Fruit fly (Drosophila melanogaster) whole organism, pupa: ENCODE data around the gene CG46465.

ENCODE experiments used
- CG10348 ChIP-seq: fragments of 200-800 bp; sonication (Bioruptor generic); IDR thresholded peaks from 2 replicates; pipeline ENCODE4 v1.3.6; 2022; ENCODE audit warnings: missing biosample characterization, missing genetic modification characterization
- CG12605 ChIP-seq: fragments of 200-800 bp; sonication (Bioruptor generic); IDR thresholded peaks from 2 replicates; pipeline ENCODE4 v1.3.6; 2022; ENCODE audit warnings: missing biosample characterization, missing genetic modification characterization
- CG13204 ChIP-seq: fragments of 200-800 bp; sonication (Bioruptor generic); optimal IDR thresholded peaks from 2 replicates; lab custom pipeline; 2018; ENCODE audit warnings: missing biosample characterization, mild to moderate bottlenecking, missing genetic modification characterization, moderate library complexity
- CG14655 ChIP-seq: fragments of 200-800 bp; sonication (Bioruptor generic); optimal IDR thresholded peaks from 3 replicates; lab custom pipeline; 2017; ENCODE audit warnings: mild to moderate bottlenecking, missing biosample characterization, missing genetic modification reagents, missing genetic modification characterization
- CG15710 ChIP-seq: fragments of 200-800 bp; sonication (Bioruptor generic); optimal IDR thresholded peaks from 2 replicates; lab custom pipeline; 2018; ENCODE audit warnings: missing biosample characterization, mild to moderate bottlenecking, missing genetic modification characterization, moderate library complexity
- CG17806 ChIP-seq: fragments of 200-800 bp; sonication (Bioruptor generic); optimal IDR thresholded peaks from 2 replicates; lab custom pipeline; 2018; ENCODE audit warnings: missing biosample characterization, mild to moderate bottlenecking, missing genetic modification characterization, moderate library complexity
- CG32121 ChIP-seq: fragments of 200-800 bp; sonication (Bioruptor generic); IDR thresholded peaks from 2 replicates; pipeline ENCODE4 v1.3.6; 2022; ENCODE audit warnings: missing biosample characterization, missing genetic modification characterization
- CG34367 ChIP-seq: fragments of 200-800 bp; sonication (Bioruptor generic); optimal IDR thresholded peaks from 2 replicates; lab custom pipeline; 2018; ENCODE audit warnings: missing biosample characterization, mild to moderate bottlenecking, missing genetic modification characterization
- CG4496 ChIP-seq: fragments of 200-800 bp; sonication (Bioruptor generic); IDR thresholded peaks from 3 replicates; pipeline ENCODE4 v1.3.6; 2022; ENCODE audit warnings: missing biosample characterization, missing genetic modification characterization
- CG8159 ChIP-seq: fragments of 200-800 bp; sonication (Bioruptor generic); optimal IDR thresholded peaks from 3 replicates; lab custom pipeline; 2018; ENCODE audit warnings: missing biosample characterization, mild to moderate bottlenecking, missing genetic modification characterization, moderate library complexity
- CG8301 ChIP-seq: fragments of 200-800 bp; sonication (Bioruptor generic); optimal IDR thresholded peaks from 2 replicates; lab custom pipeline; 2018; ENCODE audit warnings: missing biosample characterization, mild to moderate bottlenecking, missing genetic modification characterization
- CG9948 ChIP-seq: fragments of 200-800 bp; sonication (Bioruptor generic); optimal IDR thresholded peaks from 2 replicates; lab custom pipeline; 2018; ENCODE audit warnings: missing biosample characterization, mild to moderate bottlenecking, missing genetic modification characterization, moderate library complexity
- D1 ChIP-seq: fragments of 200-800 bp; sonication (Bioruptor generic); optimal IDR thresholded peaks from 2 replicates; lab custom pipeline; 2018; ENCODE audit warnings: missing biosample characterization, mild to moderate bottlenecking, missing genetic modification characterization, moderate library complexity
- EcR ChIP-seq: fragments of 200-800 bp; sonication (Bioruptor generic); optimal IDR thresholded peaks from 3 replicates; lab custom pipeline; 2019; ENCODE audit warnings: missing biosample characterization, missing genetic modification characterization, mild to moderate bottlenecking, moderate library complexity, missing genetic modification reagents
- Ets98B ChIP-seq: fragments of 200-800 bp; sonication (Bioruptor generic); IDR thresholded peaks from 2 replicates; pipeline ENCODE4 v1.3.6; 2022; ENCODE audit warnings: missing biosample characterization, missing genetic modification characterization
- Pif1A ChIP-seq: fragments of 200-800 bp; sonication (Bioruptor generic); optimal IDR thresholded peaks from 3 replicates; lab custom pipeline; 2016; ENCODE audit warnings: missing biosample characterization, missing genetic modification characterization
- Pif1B ChIP-seq: fragments of 200-800 bp; sonication (Bioruptor generic); optimal IDR thresholded peaks from 3 replicates; lab custom pipeline; 2016; ENCODE audit warnings: missing biosample characterization, missing genetic modification characterization
- Snoo ChIP-seq: fragments of 200-800 bp; sonication (Bioruptor generic); optimal IDR thresholded peaks from 3 replicates; lab custom pipeline; 2017; ENCODE audit warnings: missing biosample characterization, mild to moderate bottlenecking, missing genetic modification characterization, inconsistent platforms
- fd96Ca ChIP-seq: fragments of 200-800 bp; sonication (Bioruptor generic); IDR thresholded peaks from 3 replicates; pipeline ENCODE4 v1.3.6; 2022; ENCODE audit warnings: missing biosample characterization, missing genetic modification characterization
- gl ChIP-seq: fragments of 200-800 bp; sonication (Bioruptor generic); optimal IDR thresholded peaks from 2 replicates; lab custom pipeline; 2018; ENCODE audit warnings: missing biosample characterization, mild to moderate bottlenecking, missing genetic modification characterization
- rn ChIP-seq: fragments of 200-800 bp; sonication (Bioruptor generic); IDR thresholded peaks from 2 replicates; pipeline ENCODE4 v1.3.6; 2022; ENCODE audit warnings: missing biosample characterization, missing genetic modification characterization

The CG46465 gene

dm6 chr2L:18953512-18954254, 38.6 kb upstream of the CG46465 start:
- TF ChIP-seq CG34367 (tag; lab: Kevin White, UChicago) (no peak), CG14655 (GFP tag; lab: Kevin White, UChicago) (peak; percentile 2), EcR (GFP tag; lab: Kevin White, UChicago) (peak; percentile 67), fd96Ca (no peak)
- TF ChIP-seq, all 21 proteins: peak for 2

- no peak for TF ChIP-seq CG4496
- TF ChIP-seq CG17806: no peak
- peak; percentile 21; the same call in 1 of the 2 replicates for TF ChIP-seq Ets98B (GFP tag; lab: Robert Waterston, UW)
- no peak for TF ChIP-seq rn
- TF ChIP-seq CG12605: 0 out of 2 replicates have a peak, but pooled peaks have one; percentile 26
- no peak for TF ChIP-seq CG10348 (GFP tag; lab: Robert Waterston, UW)
- no peak for TF ChIP-seq D1
- TF ChIP-seq gl (tag; lab: Kevin White, UChicago): peak; percentile 32
- TF ChIP-seq CG32121 (GFP tag; lab: Robert Waterston, UW): no peak; the same call in 1 of the 2 replicates
- TF ChIP-seq Pif1B (GFP tag; lab: Kevin White, UChicago): peak; percentile 12
- no peak for TF ChIP-seq CG9948 (tag; lab: Kevin White, UChicago)
- no peak for TF ChIP-seq CG15710 (tag; lab: Kevin White, UChicago)
- peak; percentile 57 for TF ChIP-seq EcR (GFP tag; lab: Kevin White, UChicago)
These were observed 38.0 kb upstream of the CG46465 start, which contains the start of gene CG10621 for dm6 chr2L:18954255-18954715. Gene CG10621, minus strand, starts transcription at chr2L:18954431.

DNA sequence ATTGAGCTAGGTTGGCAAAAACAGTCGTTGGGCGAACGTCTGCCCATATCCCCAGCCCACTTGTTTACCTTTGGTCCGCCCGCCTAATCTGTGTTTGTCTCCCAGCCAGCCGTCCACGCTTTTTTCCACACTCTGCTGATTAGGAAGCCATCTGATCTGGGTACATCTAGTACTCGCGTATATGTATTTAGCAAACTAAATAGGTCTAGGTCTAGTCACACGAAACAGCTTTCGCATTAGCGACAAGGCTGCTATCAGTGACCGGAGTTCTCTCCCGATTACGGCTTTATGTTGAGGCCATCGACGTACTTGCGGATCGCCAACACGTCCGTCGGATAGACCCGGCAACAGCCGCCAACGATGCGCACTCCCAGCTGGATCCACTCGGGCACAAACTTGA, 36.6 kb upstream of the CG46465 start:
- TF ChIP-seq Pif1B (GFP tag; lab: Kevin White, UChicago) (no peak), gl (tag; lab: Kevin White, UChicago) (no peak), fd96Ca (no peak), CG13204 (GFP tag; lab: Kevin White, UChicago) (no peak), Pif1A (GFP tag; lab: Kevin White, UChicago) (no peak), CG8159 (no peak), EcR (GFP tag; lab: Kevin White, UChicago) (no peak), Ets98B (GFP tag; lab: Robert Waterston, UW) (no peak)

- peak; percentile 59 for TF ChIP-seq D1
- no peak for TF ChIP-seq CG10348 (GFP tag; lab: Robert Waterston, UW)
- no peak; the same call in 1 of the 3 replicates for TF ChIP-seq fd96Ca
- peak; percentile 90 for TF ChIP-seq EcR (GFP tag; lab: Kevin White, UChicago)
- peak; percentile 79 for TF ChIP-seq CG8301 (tag; lab: Kevin White, UChicago)
- TF ChIP-seq gl (tag; lab: Kevin White, UChicago): peak; percentile 73
- TF ChIP-seq Pif1B (GFP tag; lab: Kevin White, UChicago): peak; percentile 85
- no peak for TF ChIP-seq CG13204 (GFP tag; lab: Kevin White, UChicago)
- TF ChIP-seq CG9948 (tag; lab: Kevin White, UChicago): peak; percentile 77
- TF ChIP-seq CG34367 (tag; lab: Kevin White, UChicago): peak; percentile 78
- peak; percentile 85 for TF ChIP-seq CG14655 (GFP tag; lab: Kevin White, UChicago)
- peak; percentile 76 for TF ChIP-seq CG12605
- TF ChIP-seq CG32121 (GFP tag; lab: Robert Waterston, UW): peak; percentile 86
- TF ChIP-seq CG8159: peak; percentile 91
- peak; percentile 89 for TF ChIP-seq CG15710 (tag; lab: Kevin White, UChicago)
- peak; percentile 85 for TF ChIP-seq Ets98B (GFP tag; lab: Robert Waterston, UW)
- TF ChIP-seq Snoo (tag; lab: Kevin White, UChicago): peak; percentile 88
- TF ChIP-seq CG4496: peak; percentile 90
- peak; percentile 87 for TF ChIP-seq CG17806
- peak; percentile 82 for TF ChIP-seq Pif1A (GFP tag; lab: Kevin White, UChicago)
- TF ChIP-seq rn: peak; percentile 69; the same call in 1 of the 2 replicates
These were observed 35.1 kb upstream of the CG46465 start, which contains the start of gene Bhmt for dm6 chr2L:18957142-18957674. Gene Bhmt, minus strand, starts transcription at chr2L:18957311.

- TF ChIP-seq Pif1B (GFP tag; lab: Kevin White, UChicago): no peak
- peak; percentile 4 for TF ChIP-seq CG9948 (tag; lab: Kevin White, UChicago)
- no peak for TF ChIP-seq CG14655 (GFP tag; lab: Kevin White, UChicago)
- no peak for TF ChIP-seq gl (tag; lab: Kevin White, UChicago)
- no peak for TF ChIP-seq CG13204 (GFP tag; lab: Kevin White, UChicago)
- TF ChIP-seq CG12605: no peak
- TF ChIP-seq D1: no peak
- no peak for TF ChIP-seq EcR (GFP tag; lab: Kevin White, UChicago)
- TF ChIP-seq rn: no peak
These were observed 26.7 kb upstream of the CG46465 start for dm6 chr2L:18965367-18966213.
